Worm (Caenorhabditis elegans): ENCODE measurements around the gene str-18.

- TF ChIP-seq him-1 (tag; optimal IDR thresholded peaks at IDR 0.05) (no peak), W03F9.2 (tag; optimal IDR thresholded peaks at IDR 0.05) (no peak), dao-5 (tag; optimal IDR thresholded peaks at IDR 0.05) (no peak)
These were observed 33.8 kb downstream of the str-18 start for ce11 chrV:15707982-15708381.
